Fruit fly (Drosophila melanogaster): Measurements from ENCODE around the gene Usp39.

Usp39 gene

dm6 chrX:18857916-18858315 lies at the start of gene Usp39 (continued):
- TF ChIP-seq zen2 (GFP tag; IDR thresholded peaks at IDR 0.05; ENCODE audit: partially characterized antibody) (peak; percentile 12; the same call in 1 of the 3 replicates), wek (GFP tag; optimal IDR thresholded peaks at IDR 0.05) (no peak), sisA (GFP tag; IDR thresholded peaks at IDR 0.05) (no peak), CG17912 (GFP tag; optimal IDR thresholded peaks at IDR 0.05) (no peak), ewg (GFP tag; optimal IDR thresholded peaks at IDR 0.05) (no peak), Hey (tag; optimal IDR thresholded peaks at IDR 0.05) (no peak), CG12391 (tag; optimal IDR thresholded peaks at IDR 0.05) (peak; percentile 62), Bteb2 (GFP tag; optimal IDR thresholded peaks at IDR 0.05) (no peak), Hsf (GFP tag; optimal IDR thresholded peaks at IDR 0.05) (no peak), CrebB (tag; optimal IDR thresholded peaks at IDR 0.05) (no peak), CG8089 (GFP tag; optimal IDR thresholded peaks at IDR 0.05) (no peak), grn (GFP tag; optimal IDR thresholded peaks at IDR 0.05) (no peak), zen (tag; optimal IDR thresholded peaks at IDR 0.05) (peak; percentile 27), pum (GFP tag; optimal IDR thresholded peaks at IDR 0.05) (no peak), crc (GFP tag; optimal IDR thresholded peaks at IDR 0.05) (no peak), exex (tag; optimal IDR thresholded peaks at IDR 0.05) (no peak), CG6854 (GFP tag; optimal IDR thresholded peaks at IDR 0.05) (no peak), CG10267 (tag; optimal IDR thresholded peaks at IDR 0.05) (peak; percentile 38), pzg (GFP tag; optimal IDR thresholded peaks at IDR 0.05) (peak; percentile 49), Neu2 (GFP tag; optimal IDR thresholded peaks at IDR 0.05; ENCODE audit: borderline replicate concordance) (no peak), CG2678 (tag; optimal IDR thresholded peaks at IDR 0.05) (no peak), CG8944 (GFP tag; optimal IDR thresholded peaks at IDR 0.05) (no peak), CG4360 (GFP tag; IDR thresholded peaks at IDR 0.05) (no peak), CG7963 (GFP tag; IDR thresholded peaks at IDR 0.05; ENCODE audit: partially characterized antibody) (peak; percentile 69), Hr78 (GFP tag; optimal IDR thresholded peaks at IDR 0.05) (no peak), Mad (GFP tag; optimal IDR thresholded peaks at IDR 0.05) (no peak), Opbp (GFP tag; IDR thresholded peaks at IDR 0.05; ENCODE audit: partially characterized antibody) (0 out of 3 replicates have a peak, but pooled peaks have one; percentile 21), CG15514 (GFP tag; optimal IDR thresholded peaks at IDR 0.05) (peak; percentile 56), peb (GFP tag; IDR thresholded peaks at IDR 0.05) (no peak), her (GFP tag; optimal IDR thresholded peaks at IDR 0.05) (no peak), tll (GFP tag; optimal IDR thresholded peaks at IDR 0.05) (no peak), Vsx1 (GFP tag; optimal IDR thresholded peaks at IDR 0.05) (no peak), cas (GFP tag; IDR thresholded peaks at IDR 0.05) (no peak), al (GFP tag; IDR thresholded peaks at IDR 0.05) (no peak), CG9932 (GFP tag; IDR thresholded peaks at IDR 0.05) (peak; percentile 55), NC2α (GFP tag; optimal IDR thresholded peaks at IDR 0.05) (no peak), sob (GFP tag; IDR thresholded peaks at IDR 0.05) (peak; percentile 28; the same call in 1 of the 2 replicates), HLHmδ (GFP tag; optimal IDR thresholded peaks at IDR 0.05) (no peak), CG33557 (GFP tag; optimal IDR thresholded peaks at IDR 0.05) (no peak), Dip3 (GFP tag; optimal IDR thresholded peaks at IDR 0.05) (no peak), Fer3 (tag; optimal IDR thresholded peaks at IDR 0.05) (no peak), amos (GFP tag; IDR thresholded peaks at IDR 0.05; ENCODE audit: partially characterized antibody) (peak; percentile 63), phol (tag; optimal IDR thresholded peaks at IDR 0.05) (peak; percentile 55), CG7372 (GFP tag; IDR thresholded peaks at IDR 0.05) (no peak), CG1529 (GFP tag; optimal IDR thresholded peaks at IDR 0.05) (no peak), CG5953 (GFP tag; IDR thresholded peaks at IDR 0.05) (no peak), CG32532 (GFP tag; IDR thresholded peaks at IDR 0.05) (0 out of 2 replicates have a peak, but pooled peaks have one; percentile 23), org-1 (GFP tag; optimal IDR thresholded peaks at IDR 0.05) (no peak), disco-r (GFP tag; optimal IDR thresholded peaks at IDR 0.05) (no peak), schlank (tag; optimal IDR thresholded peaks at IDR 0.05) (no peak)
